Worm (Caenorhabditis elegans): ENCODE data around the gene F52E10.2.

F52E10.2 gene

ce11 chrX:16265636-16266384 is 17.2 kb downstream of the F52E10.2 start, which contains the start of gene mua-6:
TSS of gene mua-6 (minus strand) at chrX:16265686.
- TF ChIP-seq ztf-7 (tag; optimal IDR thresholded peaks at IDR 0.05) (no peak), dve-1 (tag; optimal IDR thresholded peaks at IDR 0.05; ENCODE audit: insufficient read depth) (no peak), nhr-25 (tag; optimal IDR thresholded peaks at IDR 0.05; ENCODE audit: borderline replicate concordance, insufficient read depth) (no peak), set-16 (GFP tag; IDR thresholded peaks at IDR 0.05) (0 out of 2 replicates have a peak, but pooled peaks have one; percentile 6), cey-2 (tag; optimal IDR thresholded peaks at IDR 0.05; ENCODE audit: borderline replicate concordance, insufficient read depth) (no peak), nhr-111 (GFP tag; optimal IDR thresholded peaks at IDR 0.05) (no peak), dmd-6 (GFP tag; IDR thresholded peaks at IDR 0.05) (0 out of 2 replicates have a peak, but pooled peaks have one; percentile 8), mxl-3 (GFP tag; optimal IDR thresholded peaks at IDR 0.05) (peak; percentile 40), pqm-1 (tag; optimal IDR thresholded peaks at IDR 0.05) (no peak), hlh-30 (tag; optimal IDR thresholded peaks at IDR 0.05; ENCODE audit: insufficient read depth) (no peak), lin-38 (GFP tag; IDR thresholded peaks at IDR 0.05) (no peak), lir-3 (tag; optimal IDR thresholded peaks at IDR 0.05) (no peak), unc-39 (tag; optimal IDR thresholded peaks at IDR 0.05) (no peak), daf-12 (tag; optimal IDR thresholded peaks at IDR 0.05) (no peak), lim-7 (GFP tag; IDR thresholded peaks at IDR 0.05) (no peak), unc-62 (GFP tag; optimal IDR thresholded peaks at IDR 0.05 in 1 of 2) (peak in 1 of 2 experiments; percentile 12), unc-62 (tag; optimal IDR thresholded peaks at IDR 0.05) (no peak), nhr-76 (tag; optimal IDR thresholded peaks at IDR 0.05) (no peak), F26F4.8 (GFP tag; conservative IDR thresholded peaks at IDR 0.05) (no peak), nhr-10 (tag; optimal IDR thresholded peaks at IDR 0.05) (no peak), Y75B8A.6 (GFP tag; IDR thresholded peaks at IDR 0.05) (no peak), ama-1 (optimal IDR thresholded peaks at IDR 0.05) (no peak), mdt-29 (GFP tag; IDR thresholded peaks at IDR 0.05) (no peak), dmd-9 (GFP tag; IDR thresholded peaks at IDR 0.05) (no peak), ceh-20 (GFP tag; IDR thresholded peaks at IDR 0.05) (no peak), fkh-10 (GFP tag; optimal IDR thresholded peaks at IDR 0.05) (no peak), ceh-62 (tag; optimal IDR thresholded peaks at IDR 0.05) (no peak), nhr-41 (GFP tag; IDR thresholded peaks at IDR 0.05) (no peak), T20F7.1 (GFP tag; optimal IDR thresholded peaks at IDR 0.05) (no peak), F49E8.2 (tag; optimal IDR thresholded peaks at IDR 0.05; ENCODE audit: borderline replicate concordance) (no peak), ztf-11 (tag; optimal IDR thresholded peaks at IDR 0.05) (no peak), ctbp-1 (GFP tag; IDR thresholded peaks at IDR 0.05) (no peak), aha-1 (tag) (no peak), madf-9 (GFP tag; conservative IDR thresholded peaks at IDR 0.05) (no peak), D1046.2 (GFP tag; IDR thresholded peaks at IDR 0.05) (no peak), mes-2 (tag; optimal IDR thresholded peaks at IDR 0.05; ENCODE audit: poor library complexity, severe bottlenecking) (no peak)

ce11 chrX:16263287-16263686 is 19.7 kb downstream of the F52E10.2 start:
- no peak for TF ChIP-seq snpc-1.2 (GFP tag; IDR thresholded peaks at IDR 0.05)
- TF ChIP-seq skn-1 (tag; optimal IDR thresholded peaks at IDR 0.05) = no peak
- TF ChIP-seq nhr-28 (tag; optimal IDR thresholded peaks at IDR 0.05) = peak; percentile 30
- TF ChIP-seq pqm-1 (tag; optimal IDR thresholded peaks at IDR 0.05) = no peak
- TF ChIP-seq mxl-3 (GFP tag; optimal IDR thresholded peaks at IDR 0.05) = peak; percentile 2
- peak in 1 of 2 experiments; percentile 98 for TF ChIP-seq unc-62 (GFP tag; optimal IDR thresholded peaks at IDR 0.05 in 1 of 2)
- TF ChIP-seq unc-62 (tag; optimal IDR thresholded peaks at IDR 0.05) = no peak

All from whole organism, L4 larva.